Fruit fly (Drosophila melanogaster) whole organism, embryonic: ENCODE data around the gene CG3909.

Experiments
- C15 ChIP-seq: fragments of 200-800 bp; sonication (Bioruptor generic); IDR thresholded peaks from 3 replicates; pipeline ENCODE4 v1.3.6; 2022; ENCODE audit warnings: missing biosample characterization, missing genetic modification characterization
- CG10366 ChIP-seq: fragments of 200-800 bp; sonication (Bioruptor generic); IDR thresholded peaks from 2 replicates; pipeline ENCODE4 v1.3.6; 2022; ENCODE audit warnings: missing biosample characterization, missing genetic modification characterization
- CG10565 ChIP-seq: fragments of 200-800 bp; sonication (Bioruptor generic); optimal IDR thresholded peaks from 3 replicates; lab custom pipeline; 2016; ENCODE audit warnings: missing biosample characterization, mild to moderate bottlenecking, missing genetic modification characterization
- CG10979 ChIP-seq: fragments of 200-800 bp; sonication (Bioruptor generic); optimal IDR thresholded peaks from 2 replicates; lab custom pipeline; 2018; ENCODE audit warnings: missing biosample characterization, mild to moderate bottlenecking, missing genetic modification characterization, moderate library complexity
- CG11504 ChIP-seq: fragments of 200-800 bp; sonication (Bioruptor generic); optimal IDR thresholded peaks from 3 replicates; lab custom pipeline; 2019; ENCODE audit warnings: missing biosample characterization, mild to moderate bottlenecking, missing genetic modification characterization, moderate library complexity
- CG12299 ChIP-seq: fragments of 200-800 bp; sonication (Bioruptor generic); optimal IDR thresholded peaks from 2 replicates; lab custom pipeline; 2018; ENCODE audit warnings: missing biosample characterization, mild to moderate bottlenecking, missing genetic modification characterization
- CG12659 ChIP-seq: fragments of 200-800 bp; sonication (Bioruptor generic); optimal IDR thresholded peaks from 3 replicates; lab custom pipeline; 2017; ENCODE audit warnings: mild to moderate bottlenecking, missing biosample characterization, missing genetic modification reagents, missing genetic modification characterization
- CG14014 ChIP-seq: fragments of 200-800 bp; sonication (Bioruptor generic); IDR thresholded peaks from 2 replicates; pipeline ENCODE4 v1.3.6; 2022; ENCODE audit warnings: missing biosample characterization, missing genetic modification characterization
- CG14667 ChIP-seq: fragments of 200-800 bp; sonication (Bioruptor generic); IDR thresholded peaks from 2 replicates; pipeline ENCODE4 v1.3.6; 2022; ENCODE audit warnings: missing biosample characterization, missing genetic modification characterization
- CG14710 ChIP-seq: fragments of 200-800 bp; sonication (Bioruptor generic); optimal IDR thresholded peaks from 3 replicates; lab custom pipeline; 2019; ENCODE audit warnings: missing biosample characterization, mild to moderate bottlenecking, missing genetic modification characterization, moderate library complexity
- CG15269 ChIP-seq: fragments of 200-800 bp; sonication (Bioruptor generic); optimal IDR thresholded peaks from 2 replicates; lab custom pipeline; 2018; ENCODE audit warnings: missing biosample characterization, mild to moderate bottlenecking, missing genetic modification characterization, moderate library complexity
- CG1647 ChIP-seq: fragments of 200-800 bp; sonication (Bioruptor generic); optimal IDR thresholded peaks from 3 replicates; lab custom pipeline; 2016; ENCODE audit warnings: missing biosample characterization, missing genetic modification characterization
- CG16779 ChIP-seq: fragments of 200-800 bp; sonication (Bioruptor generic); IDR thresholded peaks from 2 replicates; pipeline ENCODE4 v1.3.6; 2022; ENCODE audit warnings: missing biosample characterization, missing genetic modification characterization
- CG16863 ChIP-seq: fragments of 200-800 bp; sonication (Bioruptor generic); optimal IDR thresholded peaks from 3 replicates; lab custom pipeline; 2016; ENCODE audit warnings: missing biosample characterization, missing genetic modification characterization
- CG2712 ChIP-seq: fragments of 200-800 bp; optimal IDR thresholded peaks from 3 replicates; lab custom pipeline; 2019; ENCODE audit warnings: missing biosample characterization, mild to moderate bottlenecking, missing genetic modification characterization, moderate library complexity
- CG32772 ChIP-seq: fragments of 200-800 bp; sonication (Bioruptor generic); IDR thresholded peaks from 2 replicates; pipeline ENCODE4 v1.3.6; 2022; ENCODE audit warnings: missing biosample characterization, missing genetic modification characterization
- CG3838 ChIP-seq: fragments of 200-800 bp; sonication (Bioruptor generic); optimal IDR thresholded peaks from 3 replicates; lab custom pipeline; 2016; ENCODE audit warnings: missing biosample characterization, missing genetic modification characterization
- CG5180 ChIP-seq: fragments of 200-800 bp; sonication (Bioruptor generic); optimal IDR thresholded peaks from 3 replicates; lab custom pipeline; 2017; ENCODE audit warnings: missing biosample characterization, missing genetic modification characterization, mild to moderate bottlenecking, moderate library complexity, missing genetic modification reagents
- CG5953 ChIP-seq: fragments of 200-800 bp; sonication (Bioruptor generic); IDR thresholded peaks from 2 replicates; pipeline ENCODE4 v1.3.6; 2022; ENCODE audit warnings: missing biosample characterization, missing genetic modification characterization
- CG6654 ChIP-seq: fragments of 200-800 bp; sonication (Bioruptor generic); optimal IDR thresholded peaks from 2 replicates; lab custom pipeline; 2017; ENCODE audit warnings: missing biosample characterization, mild to moderate bottlenecking, missing genetic modification characterization
- CG6854 ChIP-seq: fragments of 200-800 bp; sonication (Bioruptor generic); optimal IDR thresholded peaks from 3 replicates; lab custom pipeline; 2017; ENCODE audit warnings: missing biosample characterization, mild to moderate bottlenecking, missing genetic modification characterization
- CG7745 ChIP-seq: fragments of 200-800 bp; sonication (Bioruptor generic); optimal IDR thresholded peaks from 2 replicates; lab custom pipeline; 2018; ENCODE audit warnings: missing biosample characterization, mild to moderate bottlenecking, missing genetic modification characterization, moderate library complexity
- CG7839 ChIP-seq: fragments of 200-800 bp; sonication (Bioruptor generic); optimal IDR thresholded peaks from 3 replicates; lab custom pipeline; 2018; ENCODE audit warnings: missing biosample characterization, mild to moderate bottlenecking, missing genetic modification characterization, moderate library complexity
- CG7987 ChIP-seq: fragments of 200-800 bp; sonication (Bioruptor generic); optimal IDR thresholded peaks from 2 replicates; lab custom pipeline; 2018; ENCODE audit warnings: missing biosample characterization, mild to moderate bottlenecking, missing genetic modification characterization, moderate library complexity
- CG9727 ChIP-seq: fragments of 200-800 bp; sonication (Bioruptor generic); optimal IDR thresholded peaks from 3 replicates; lab custom pipeline; 2017; ENCODE audit warnings: missing biosample characterization, mild to moderate bottlenecking, missing genetic modification characterization
- CG9876 ChIP-seq: fragments of 200-800 bp; sonication (Bioruptor generic); optimal IDR thresholded peaks from 2 replicates; lab custom pipeline; 2016; ENCODE audit warnings: missing biosample characterization, missing genetic modification characterization
- CkIIα-i1 ChIP-seq: fragments of 200-800 bp; sonication (Bioruptor generic); IDR thresholded peaks from 2 replicates; pipeline ENCODE4 v1.3.6; 2022; ENCODE audit warnings: missing biosample characterization, missing genetic modification characterization
- Dad ChIP-seq: fragments of 200-800 bp; sonication (Bioruptor generic); optimal IDR thresholded peaks from 3 replicates; lab custom pipeline; 2016; ENCODE audit warnings: missing biosample characterization, missing genetic modification characterization
- Eip74EF ChIP-seq, 2 experiments: fragments of 200-800 bp in 1 of 2; fragments of >200 bp in 1 of 2; sonication (Bioruptor generic) in 1 of 2; optimal IDR thresholded peaks; 2 replicates each; lab custom pipeline; 2017 to 2019; ENCODE audit warnings: missing biosample characterization in 2 of 2, missing genetic modification characterization in 2 of 2, mild to moderate bottlenecking in 1 of 2, moderate library complexity in 1 of 2
- Fer1 ChIP-seq: fragments of 200-800 bp; sonication (Bioruptor generic); optimal IDR thresholded peaks from 2 replicates; lab custom pipeline; 2017; ENCODE audit warnings: missing biosample characterization, mild to moderate bottlenecking, missing genetic modification characterization
- Fer2 ChIP-seq: fragments of 200-800 bp; sonication (Bioruptor generic); optimal IDR thresholded peaks from 2 replicates; lab custom pipeline; 2018; ENCODE audit warnings: missing biosample characterization, mild to moderate bottlenecking, missing genetic modification characterization, moderate library complexity
- H15 ChIP-seq: fragments of 200-800 bp; sonication (Bioruptor generic); IDR thresholded peaks from 3 replicates; pipeline ENCODE4 v1.3.6; 2022; ENCODE audit warnings: missing biosample characterization, missing genetic modification characterization
- Hey ChIP-seq: fragments of 200-800 bp; sonication (Bioruptor generic); optimal IDR thresholded peaks from 3 replicates; lab custom pipeline; 2018; ENCODE audit warnings: missing biosample characterization, mild to moderate bottlenecking, missing genetic modification characterization
- Hr3 ChIP-seq: fragments of 200-800 bp; sonication (Bioruptor generic); optimal IDR thresholded peaks from 3 replicates; lab custom pipeline; 2016; ENCODE audit warnings: missing biosample characterization, missing genetic modification characterization
- Trl ChIP-seq, 3 experiments: fragments of >200 bp in 2 of 3; fragments of 200-800 bp in 1 of 3; sonication (Bioruptor generic) in 1 of 3; optimal IDR thresholded peaks; 2 replicates in 1 of 3; 3 replicates in 2 of 3; lab custom pipeline; 2016 to 2017; ENCODE audit warnings: missing biosample characterization in 1 of 3, missing genetic modification characterization in 1 of 3
- Vsx1 ChIP-seq: fragments of 200-800 bp; sonication (Bioruptor generic); optimal IDR thresholded peaks from 2 replicates; lab custom pipeline; 2017; ENCODE audit warnings: missing biosample characterization, mild to moderate bottlenecking, missing genetic modification characterization, missing genetic modification reagents
- chn ChIP-seq: fragments of 200-800 bp; sonication (Bioruptor generic); optimal IDR thresholded peaks from 2 replicates; lab custom pipeline; 2016; ENCODE audit warnings: missing biosample characterization, missing genetic modification characterization
- esg ChIP-seq: fragments of 200-800 bp; sonication (Bioruptor generic); conservative IDR thresholded peaks from 2 replicates; pipeline ENCODE4 v1.3.6; 2022; ENCODE audit warnings: missing biosample characterization, missing genetic modification characterization
- fd64A ChIP-seq: fragments of 200-800 bp; sonication (Bioruptor generic); optimal IDR thresholded peaks from 3 replicates; lab custom pipeline; 2018; ENCODE audit warnings: missing biosample characterization, mild to moderate bottlenecking, missing genetic modification characterization
- fd96Cb ChIP-seq: fragments of 200-800 bp; sonication (Bioruptor generic); optimal IDR thresholded peaks from 2 replicates; lab custom pipeline; 2018; ENCODE audit warnings: missing biosample characterization, mild to moderate bottlenecking, missing genetic modification characterization, moderate library complexity
- gcm2 ChIP-seq: fragments of 200-800 bp; sonication (Bioruptor generic); optimal IDR thresholded peaks from 2 replicates; lab custom pipeline; 2016; ENCODE audit warnings: missing biosample characterization, missing genetic modification characterization
- lab ChIP-seq: fragments of 200-800 bp; sonication (Bioruptor generic); optimal IDR thresholded peaks from 3 replicates; lab custom pipeline; 2017; ENCODE audit warnings: missing biosample characterization, missing genetic modification characterization, mild to moderate bottlenecking, moderate library complexity, missing genetic modification reagents
- lola ChIP-seq, 3 experiments: fragments of >200 bp in 2 of 3; fragments of 200-800 bp in 1 of 3; sonication (Bioruptor generic) in 1 of 3; optimal IDR thresholded peaks; 2 replicates each; lab custom pipeline; 2017 to 2019; ENCODE audit warnings: missing biosample characterization in 3 of 3, missing genetic modification characterization in 3 of 3, mild to moderate bottlenecking in 1 of 3, moderate library complexity in 1 of 3
- lov ChIP-seq, 2 experiments: fragments of 200-800 bp in 1 of 2; fragments of >200 bp in 1 of 2; sonication (Bioruptor generic) in 1 of 2; IDR thresholded peaks in 1 of 2; optimal IDR thresholded peaks in 1 of 2; 2 replicates in 1 of 2; 3 replicates in 1 of 2; pipeline versions ENCODE4 v1.3.6 to Lab custom; 2017 to 2022; ENCODE audit warnings: missing biosample characterization in 1 of 2, missing genetic modification characterization in 1 of 2
- org-1 ChIP-seq: fragments of 200-800 bp; sonication (Bioruptor generic); optimal IDR thresholded peaks from 2 replicates; lab custom pipeline; 2017; ENCODE audit warnings: missing biosample characterization, missing genetic modification characterization
- ranshi ChIP-seq: fragments of 200-800 bp; sonication (Bioruptor generic); IDR thresholded peaks from 2 replicates; pipeline ENCODE4 v1.3.6; 2022; ENCODE audit warnings: missing biosample characterization, missing genetic modification characterization
- sd ChIP-seq: fragments of 200-800 bp; sonication (Bioruptor generic); optimal IDR thresholded peaks from 3 replicates; lab custom pipeline; 2018; ENCODE audit warnings: missing biosample characterization, mild to moderate bottlenecking, missing genetic modification characterization, moderate library complexity
- sima ChIP-seq: fragments of 200-800 bp; sonication (Bioruptor generic); optimal IDR thresholded peaks from 2 replicates; lab custom pipeline; 2016; ENCODE audit warnings: missing biosample characterization, missing genetic modification characterization

CG3909 gene

dm6 chr3R:10024032-10024712 lies 18.9 kb upstream of the CG3909 start (continued):
- TF ChIP-seq CG2712 (tag; lab: Kevin White, UChicago) = no peak
- TF ChIP-seq CkIIα-i1 = no peak
- 0 out of 2 replicates have a peak, but pooled peaks have one; percentile 26 for TF ChIP-seq CG16779 (GFP tag; lab: Robert Waterston, UW)
- TF ChIP-seq CG7987 (GFP tag; lab: Kevin White, UChicago) = no peak
- TF ChIP-seq Dad (GFP tag; lab: Kevin White, UChicago) = peak; percentile 9
- peak; percentile 4 for TF ChIP-seq CG16863
- TF ChIP-seq Trl (optimal IDR thresholded peaks at IDR 0.05; lab: Kevin White, UChicago) = no peak
- peak; percentile 36 for TF ChIP-seq Trl (GFP tag; optimal IDR thresholded peaks at IDR 0.05; lab: Kevin White, UChicago)
- TF ChIP-seq CG12659 (GFP tag; lab: Kevin White, UChicago) = peak; percentile 34
- TF ChIP-seq chn (GFP tag; lab: Kevin White, UChicago) = no peak
- TF ChIP-seq CG7745 = no peak
- peak; percentile 42 for TF ChIP-seq CG9727
- no peak for TF ChIP-seq Fer1 (GFP tag; lab: Kevin White, UChicago)
- no peak for TF ChIP-seq lola (GFP tag; optimal IDR thresholded peaks at IDR 0.05; lab: Kevin White, UChicago)
- TF ChIP-seq CG6654 (GFP tag; lab: Kevin White, UChicago) = no peak
- TF ChIP-seq CG5180 (GFP tag; lab: Kevin White, UChicago) = no peak
- no peak for TF ChIP-seq CG3838 (GFP tag; lab: Kevin White, UChicago)
- no peak for TF ChIP-seq CG14710 (tag; lab: Kevin White, UChicago)
- TF ChIP-seq Fer2 (tag; lab: Kevin White, UChicago) = no peak
- peak; percentile 5 for TF ChIP-seq Hr3 (GFP tag; lab: Kevin White, UChicago)
- 0 out of 3 replicates have a peak, but pooled peaks have one; percentile 23 for TF ChIP-seq H15
- TF ChIP-seq Hey (tag; lab: Kevin White, UChicago) = no peak
- no peak for TF ChIP-seq fd64A
- TF ChIP-seq CG5953 (GFP tag; lab: Robert Waterston, UW) = no peak
- TF ChIP-seq lov (optimal IDR thresholded peaks at IDR 0.05; lab: Kevin White, UChicago) = no peak
- TF ChIP-seq lov (GFP tag; IDR thresholded peaks at IDR 0.05; lab: Robert Waterston, UW) = no peak
- TF ChIP-seq CG10366 (GFP tag; lab: Robert Waterston, UW) = 0 out of 2 replicates have a peak, but pooled peaks have one; percentile 10
- TF ChIP-seq CG9876 = no peak
- peak; percentile 43 for TF ChIP-seq CG6854 (GFP tag; lab: Kevin White, UChicago)
- no peak for TF ChIP-seq Vsx1 (GFP tag; lab: Kevin White, UChicago)
- TF ChIP-seq CG12299 = no peak
- TF ChIP-seq fd96Cb (tag; lab: Kevin White, UChicago) = no peak
- no peak for TF ChIP-seq CG14667 (GFP tag; lab: Robert Waterston, UW)
- TF ChIP-seq gcm2 (GFP tag; lab: Kevin White, UChicago) = no peak
- TF ChIP-seq sd (tag; lab: Kevin White, UChicago) = no peak
- no peak for TF ChIP-seq CG1647 (GFP tag; lab: Kevin White, UChicago)
- TF ChIP-seq CG10565 (GFP tag; lab: Kevin White, UChicago) = no peak
- no peak for TF ChIP-seq sima
- TF ChIP-seq esg (GFP tag; lab: Robert Waterston, UW) = no peak
- no peak for TF ChIP-seq Eip74EF (GFP tag; optimal IDR thresholded peaks at IDR 0.05; lab: Kevin White, UChicago)
- peak; percentile 82 for TF ChIP-seq lab (GFP tag; lab: Kevin White, UChicago)
- no peak for TF ChIP-seq CG15269 (tag; lab: Kevin White, UChicago)
- TF ChIP-seq CG10979 (tag; lab: Kevin White, UChicago) = no peak
- TF ChIP-seq CG14014 (GFP tag; lab: Robert Waterston, UW) = peak; percentile 63
- TF ChIP-seq org-1 (GFP tag; lab: Kevin White, UChicago) = no peak
- no peak for TF ChIP-seq CG7839
- no peak for TF ChIP-seq C15 (GFP tag; lab: Robert Waterston, UW)
- no peak for TF ChIP-seq CG11504 (tag; lab: Kevin White, UChicago)
- peak; percentile 18; the same call in 1 of the 2 replicates for TF ChIP-seq ranshi (GFP tag; lab: Robert Waterston, UW)
- peak; percentile 32; the same call in 1 of the 2 replicates for TF ChIP-seq CG32772 (GFP tag; lab: Robert Waterston, UW)
